Worm (Caenorhabditis elegans) whole organism, late embryonic: ENCODE data around the gene vha-12.

ENCODE experiments used
- C08G9.2 ChIP-seq: sonication (generic microtip); optimal IDR thresholded peaks from 2 replicates; lab custom pipeline; 2016; ENCODE audit warnings: mild to moderate bottlenecking, missing genetic modification characterization, moderate library complexity, missing compliant biosample characterization
- F13H6.1 ChIP-seq: sonication (generic microtip); optimal IDR thresholded peaks from 2 replicates; lab custom pipeline; 2016; ENCODE audit warnings: missing genetic modification characterization, missing compliant biosample characterization
- K02D7.2 ChIP-seq: sonication (generic microtip); optimal IDR thresholded peaks from 2 replicates; lab custom pipeline; 2017; ENCODE audit warnings: mild to moderate bottlenecking, missing genetic modification characterization, missing compliant biosample characterization
- K09A11.1 ChIP-seq: sonication (generic microtip); optimal IDR thresholded peaks from 2 replicates; lab custom pipeline; 2017; ENCODE audit warnings: antibody characterized with exemption, mild to moderate bottlenecking, missing genetic modification characterization, missing compliant biosample characterization; ENCODE audit not compliant: insufficient read depth
- T23F11.4 ChIP-seq: fragments of 200-800 bp; sonication (Bioruptor generic); optimal IDR thresholded peaks from 2 replicates; lab custom pipeline; 2018; ENCODE audit warnings: mild to moderate bottlenecking, missing genetic modification characterization, missing compliant biosample characterization
- Y22D7AL.16 ChIP-seq: sonication (generic microtip); optimal IDR thresholded peaks from 2 replicates; lab custom pipeline; 2016; ENCODE audit warnings: missing genetic modification characterization, missing compliant biosample characterization
- ama-1 ChIP-seq: fragments of 150-350 bp; optimal IDR thresholded peaks from 2 replicates; lab custom pipeline; 2014
- ceh-18 ChIP-seq: sonication (generic microtip); optimal IDR thresholded peaks from 2 replicates; lab custom pipeline; 2016; ENCODE audit warnings: missing genetic modification characterization, missing compliant biosample characterization
- ceh-19 ChIP-seq: fragments of 200-800 bp; sonication (Bioruptor generic); optimal IDR thresholded peaks from 2 replicates; lab custom pipeline; 2018; ENCODE audit warnings: mild to moderate bottlenecking, missing genetic modification characterization, missing compliant biosample characterization
- ceh-22 ChIP-seq: sonication (generic microtip); optimal IDR thresholded peaks from 2 replicates; lab custom pipeline; 2017; ENCODE audit warnings: missing biosample characterization, missing genetic modification characterization
- ceh-31 ChIP-seq: sonication (generic microtip); optimal IDR thresholded peaks from 2 replicates; lab custom pipeline; 2016; ENCODE audit warnings: missing genetic modification characterization, missing compliant biosample characterization
- ceh-34 ChIP-seq: sonication (generic microtip); optimal IDR thresholded peaks from 2 replicates; lab custom pipeline; 2016; ENCODE audit warnings: mild to moderate bottlenecking, missing genetic modification characterization, missing compliant biosample characterization
- ceh-45 ChIP-seq: fragments of 200-800 bp; sonication (Bioruptor generic); IDR thresholded peaks from 2 replicates; pipeline ENCODE4 v1.3.6; 2022; ENCODE audit warnings: missing genetic modification reagents, missing genetic modification characterization, missing compliant biosample characterization
- ceh-48 ChIP-seq: sonication (generic microtip); optimal IDR thresholded peaks from 2 replicates; lab custom pipeline; 2016; ENCODE audit warnings: missing genetic modification characterization, inconsistent platforms, missing compliant biosample characterization
- ceh-9 ChIP-seq: sonication (generic microtip); optimal IDR thresholded peaks from 2 replicates; lab custom pipeline; 2016; ENCODE audit warnings: mild to moderate bottlenecking, missing genetic modification characterization, inconsistent platforms, missing compliant biosample characterization
- dmd-4 ChIP-seq: sonication (generic microtip); optimal IDR thresholded peaks from 2 replicates; lab custom pipeline; 2016; ENCODE audit warnings: borderline replicate concordance, missing genetic modification characterization, missing compliant biosample characterization
- dve-1 ChIP-seq: sonication (generic microtip); optimal IDR thresholded peaks from 2 replicates; lab custom pipeline; 2017; ENCODE audit warnings: antibody characterized with exemption, mild to moderate bottlenecking, missing genetic modification characterization, missing compliant biosample characterization
- elt-2 ChIP-seq: sonication (generic microtip); optimal IDR thresholded peaks from 2 replicates; lab custom pipeline; 2016; ENCODE audit warnings: missing genetic modification reagents, missing genetic modification characterization, missing compliant biosample characterization
- elt-4 ChIP-seq: sonication (generic microtip); optimal IDR thresholded peaks from 2 replicates; lab custom pipeline; 2016; ENCODE audit warnings: missing genetic modification characterization, missing compliant biosample characterization
- eyg-1 ChIP-seq: sonication (generic microtip); optimal IDR thresholded peaks from 2 replicates; lab custom pipeline; 2016; ENCODE audit warnings: missing genotype, missing genetic modification characterization, missing compliant biosample characterization
- fkh-10 ChIP-seq: fragments of 150-350 bp; optimal IDR thresholded peaks from 2 replicates; lab custom pipeline; 2014; ENCODE audit warnings: missing biosample characterization, missing genetic modification reagents, missing genetic modification characterization
- hlh-15 ChIP-seq: sonication (generic microtip); optimal IDR thresholded peaks from 2 replicates; lab custom pipeline; 2016; ENCODE audit warnings: missing genetic modification characterization, missing compliant biosample characterization
- hlh-30 ChIP-seq: sonication (generic microtip); optimal IDR thresholded peaks from 2 replicates; lab custom pipeline; 2017; ENCODE audit warnings: antibody characterized with exemption, missing genetic modification characterization, missing compliant biosample characterization; ENCODE audit not compliant: insufficient read depth
- hlh-6 ChIP-seq: sonication (generic microtip); optimal IDR thresholded peaks from 2 replicates; lab custom pipeline; 2016; ENCODE audit warnings: missing genotype, missing genetic modification characterization, missing compliant biosample characterization
- hlh-8 ChIP-seq: sonication (generic microtip); optimal IDR thresholded peaks from 2 replicates; lab custom pipeline; 2016; ENCODE audit warnings: missing genotype, missing genetic modification characterization, missing compliant biosample characterization
- mec-3 ChIP-seq: sonication (generic microtip); optimal IDR thresholded peaks from 2 replicates; lab custom pipeline; 2016; ENCODE audit warnings: borderline replicate concordance, missing genetic modification characterization, missing compliant biosample characterization
- nfya-1 ChIP-seq: sonication (generic microtip); optimal IDR thresholded peaks from 2 replicates; lab custom pipeline; 2017; ENCODE audit warnings: missing genetic modification characterization, mild to moderate bottlenecking, missing compliant biosample characterization, antibody characterized with exemption, moderate library complexity
- npax-4 ChIP-seq: sonication (generic microtip); optimal IDR thresholded peaks from 2 replicates; lab custom pipeline; 2016; ENCODE audit warnings: missing genetic modification characterization, missing compliant biosample characterization
- pat-9 ChIP-seq: fragments of 200-800 bp; sonication (Bioruptor generic); optimal IDR thresholded peaks from 2 replicates; lab custom pipeline; 2018; ENCODE audit warnings: mild to moderate bottlenecking, missing genetic modification characterization, moderate library complexity, missing compliant biosample characterization
- pha-4 ChIP-seq: fragments of 150-350 bp; optimal IDR thresholded peaks from 2 replicates; lab custom pipeline; 2018; ENCODE audit warnings: missing biosample characterization, missing genetic modification reagents, missing genetic modification characterization
- pros-1 ChIP-seq: fragments of 150-350 bp; optimal IDR thresholded peaks from 2 replicates; lab custom pipeline; 2014; ENCODE audit warnings: missing biosample characterization, missing genetic modification reagents, missing genetic modification characterization
- ref-2 ChIP-seq: sonication (generic microtip); optimal IDR thresholded peaks from 2 replicates; lab custom pipeline; 2016; ENCODE audit warnings: missing genetic modification characterization, missing compliant biosample characterization
- rnt-1 ChIP-seq: sonication (generic microtip); optimal IDR thresholded peaks from 2 replicates; lab custom pipeline; 2016; ENCODE audit warnings: missing genetic modification characterization, missing compliant biosample characterization
- sdc-2 ChIP-seq: sonication (generic microtip); optimal IDR thresholded peaks from 2 replicates; lab custom pipeline; 2016; ENCODE audit warnings: missing genotype, missing genetic modification characterization, missing compliant biosample characterization
- sox-2 ChIP-seq: fragments of 200-800 bp; sonication (Bioruptor generic); IDR thresholded peaks from 2 replicates; pipeline ENCODE4 v1.3.6; 2022; ENCODE audit warnings: missing genetic modification reagents, missing genetic modification characterization, missing compliant biosample characterization
- sox-4 ChIP-seq: sonication (generic microtip); optimal IDR thresholded peaks from 2 replicates; lab custom pipeline; 2017; ENCODE audit warnings: mild to moderate bottlenecking, missing genetic modification characterization, inconsistent platforms, missing compliant biosample characterization
- syd-9 ChIP-seq: sonication (generic microtip); optimal IDR thresholded peaks from 2 replicates; lab custom pipeline; 2016; ENCODE audit warnings: mild to moderate bottlenecking, missing genetic modification characterization, moderate library complexity, missing compliant biosample characterization
- tbx-2 ChIP-seq: sonication (generic microtip); optimal IDR thresholded peaks from 2 replicates; lab custom pipeline; 2016; ENCODE audit warnings: missing genetic modification characterization, missing compliant biosample characterization
- tbx-7 ChIP-seq: sonication (generic microtip); optimal IDR thresholded peaks from 2 replicates; lab custom pipeline; 2016; ENCODE audit warnings: missing genotype, missing genetic modification characterization, missing compliant biosample characterization
- ttx-3 ChIP-seq: sonication (generic microtip); optimal IDR thresholded peaks from 2 replicates; lab custom pipeline; 2016; ENCODE audit warnings: missing genetic modification reagents, missing genetic modification characterization, missing compliant biosample characterization
- unc-3 ChIP-seq, 2 experiments: fragments of 200-800 bp in 1 of 2; sonication (Bioruptor generic) in 1 of 2; sonication (generic microtip) in 1 of 2; conservative IDR thresholded peaks in 1 of 2; optimal IDR thresholded peaks in 1 of 2; 2 replicates each; pipeline versions ENCODE4 v1.3.6 to Lab custom; 2016 to 2022; ENCODE audit warnings: missing compliant biosample characterization in 2 of 2, missing genetic modification characterization in 2 of 2, missing genetic modification reagents in 1 of 2
- unc-42 ChIP-seq: sonication (generic microtip); optimal IDR thresholded peaks from 2 replicates; lab custom pipeline; 2016; ENCODE audit warnings: missing genotype, missing genetic modification characterization, missing compliant biosample characterization
- unc-86 ChIP-seq: sonication (generic microtip); optimal IDR thresholded peaks from 2 replicates; lab custom pipeline; 2016; ENCODE audit warnings: missing genetic modification characterization, missing compliant biosample characterization

Gene vha-12

ce11 chrX:4209131-4209530 lies 18.2 kb downstream of the vha-12 start (continued):
- TF ChIP-seq elt-4 (tag; lab: Kevin White, UChicago) (no peak), hlh-6 (peak; percentile 35), pha-4 (tag; lab: Kevin White, UChicago) (no peak), ama-1 (lab: Kevin White, UChicago) (no peak), sox-2 (GFP tag; lab: Robert Waterston, UW) (peak; percentile 80), ceh-18 (tag; lab: Kevin White, UChicago) (peak; percentile 99), ttx-3 (tag; lab: Kevin White, UChicago) (peak; percentile 70), pros-1 (tag; lab: Kevin White, UChicago) (peak; percentile 94), elt-2 (peak; percentile 76), K02D7.2 (tag; lab: Kevin White, UChicago) (no peak), ceh-9 (tag; lab: Kevin White, UChicago) (no peak), eyg-1 (peak; percentile 73), pat-9 (peak; percentile 72), F13H6.1 (tag; lab: Kevin White, UChicago) (peak; percentile 77), Y22D7AL.16 (no peak), hlh-30 (tag; lab: Kevin White, UChicago) (peak; percentile 85), ceh-31 (tag; lab: Kevin White, UChicago) (peak; percentile 98)

- TF ChIP-seq nfya-1 (tag; lab: Kevin White, UChicago): peak; percentile 8
- TF ChIP-seq sdc-2 (tag; lab: Kevin White, UChicago): peak; percentile 74
- TF ChIP-seq dmd-4 (tag; lab: Kevin White, UChicago): no peak
- no peak for TF ChIP-seq ref-2
- no peak for TF ChIP-seq rnt-1 (tag; lab: Kevin White, UChicago)
- TF ChIP-seq ceh-19 (GFP tag; lab: Kevin White, UChicago): no peak
- no peak for TF ChIP-seq pros-1 (tag; lab: Kevin White, UChicago)
- peak; percentile 29 for TF ChIP-seq tbx-2
- no peak for TF ChIP-seq ceh-45
Measured at ce11 chrX:4214643-4215042, 23.7 kb downstream of the vha-12 start.

ce11 chrX:4215500-4216107 lies 24.7 kb downstream of the vha-12 start:
- TF ChIP-seq elt-2: peak; percentile 65
- TF ChIP-seq fkh-10 (GFP tag; lab: Kevin White, UChicago): no peak

- TF ChIP-seq ceh-9 (tag; lab: Kevin White, UChicago): no peak
- TF ChIP-seq hlh-8: no peak
- TF ChIP-seq eyg-1: no peak
- TF ChIP-seq C08G9.2: no peak
Measured at ce11 chrX:4216894-4217293, 26.0 kb downstream of the vha-12 start, which contains the start of the genes F20B6.10 and hpk-1. TSS of gene F20B6.10 (minus strand) at chrX:4217196. TSS of gene hpk-1 (minus strand) at chrX:4217290.

- TF ChIP-seq ama-1 (lab: Kevin White, UChicago) (no peak), elt-4 (tag; lab: Kevin White, UChicago) (no peak), hlh-6 (no peak), hlh-15 (tag; lab: Kevin White, UChicago) (no peak), T23F11.4 (GFP tag; lab: Kevin White, UChicago) (no peak), ceh-45 (no peak), elt-2 (no peak), tbx-7 (tag; lab: Kevin White, UChicago) (no peak), rnt-1 (tag; lab: Kevin White, UChicago) (no peak), dve-1 (tag; lab: Kevin White, UChicago) (no peak), ceh-22 (no peak), hlh-8 (no peak), npax-4 (tag; lab: Kevin White, UChicago) (no peak), sdc-2 (tag; lab: Kevin White, UChicago) (peak; percentile 10), ceh-48 (no peak), syd-9 (no peak), ceh-34 (tag; lab: Kevin White, UChicago) (peak; percentile 7), C08G9.2 (no peak), unc-86 (tag; lab: Kevin White, UChicago) (no peak), K09A11.1 (tag; lab: Kevin White, UChicago) (no peak), unc-3 (GFP tag; conservative IDR thresholded peaks at IDR 0.05; lab: Robert Waterston, UW) (no peak), unc-3 (tag; optimal IDR thresholded peaks at IDR 0.05; lab: Kevin White, UChicago) (no peak), mec-3 (tag; lab: Kevin White, UChicago) (no peak), sox-4 (no peak), unc-42 (tag; lab: Kevin White, UChicago) (peak; percentile 10), ceh-18 (tag; lab: Kevin White, UChicago) (no peak)
Measured at ce11 chrX:4218174-4218573, 27.3 kb downstream of the vha-12 start, which contains the start of gene W01H2.2. TSS of gene W01H2.2 (minus strand) at chrX:4218458.
